Fruit fly (Drosophila melanogaster) whole organism, prepupa: Measurements from ENCODE around the gene Usp8.

Source experiments
- Blimp-1 ChIP-seq: fragments of 200-800 bp; sonication (Bioruptor generic); optimal IDR thresholded peaks from 3 replicates; lab custom pipeline; 2017; ENCODE audit warnings: missing biosample characterization, missing genetic modification characterization, mild to moderate bottlenecking, moderate library complexity, missing genetic modification reagents
- CG10669 ChIP-seq: fragments of 200-800 bp; sonication (Bioruptor generic); optimal IDR thresholded peaks from 3 replicates; lab custom pipeline; 2018; ENCODE audit warnings: missing biosample characterization, mild to moderate bottlenecking, missing genetic modification characterization, moderate library complexity
- CG11294 ChIP-seq: fragments of 200-800 bp; sonication (Bioruptor generic); IDR thresholded peaks from 2 replicates; pipeline ENCODE4 v1.3.6; 2022; ENCODE audit warnings: missing biosample characterization, missing genetic modification characterization
- CG11762 ChIP-seq: fragments of 200-800 bp; sonication (Bioruptor generic); optimal IDR thresholded peaks from 3 replicates; lab custom pipeline; 2016; ENCODE audit warnings: missing biosample characterization, missing genetic modification characterization; ENCODE audit not compliant: insufficient read depth
- CG11902 ChIP-seq: fragments of 200-800 bp; sonication (Bioruptor generic); optimal IDR thresholded peaks from 3 replicates; lab custom pipeline; 2016; ENCODE audit warnings: missing biosample characterization, missing genetic modification characterization
- CG15336 ChIP-seq: fragments of 200-800 bp; sonication (Bioruptor generic); IDR thresholded peaks from 2 replicates; pipeline ENCODE4 v1.3.6; 2022; ENCODE audit warnings: missing biosample characterization, missing genetic modification characterization
- CG16779 ChIP-seq: fragments of 200-800 bp; sonication (Bioruptor generic); optimal IDR thresholded peaks from 3 replicates; lab custom pipeline; 2017; ENCODE audit warnings: missing biosample characterization, mild to moderate bottlenecking, missing genetic modification characterization
- CG31627 ChIP-seq: fragments of 200-800 bp; sonication (Bioruptor generic); optimal IDR thresholded peaks from 3 replicates; lab custom pipeline; 2016; ENCODE audit warnings: missing biosample characterization, missing genetic modification characterization
- CG32006 ChIP-seq: fragments of 200-800 bp; sonication (Bioruptor generic); optimal IDR thresholded peaks from 3 replicates; lab custom pipeline; 2017; ENCODE audit warnings: missing biosample characterization, mild to moderate bottlenecking, missing genetic modification characterization
- CG34406 ChIP-seq: fragments of 200-800 bp; sonication (Bioruptor generic); optimal IDR thresholded peaks from 3 replicates; lab custom pipeline; 2016; ENCODE audit warnings: missing biosample characterization, missing genetic modification characterization
- CG3919 ChIP-seq: fragments of 200-800 bp; sonication (Bioruptor generic); optimal IDR thresholded peaks from 3 replicates; lab custom pipeline; 2016; ENCODE audit warnings: missing biosample characterization, missing genetic modification characterization
- CG4318 ChIP-seq: fragments of 200-800 bp; sonication (Bioruptor generic); optimal IDR thresholded peaks from 3 replicates; lab custom pipeline; 2017; ENCODE audit warnings: missing biosample characterization, mild to moderate bottlenecking, missing genetic modification characterization
- CG6276 ChIP-seq: fragments of 200-800 bp; sonication (Bioruptor generic); optimal IDR thresholded peaks from 2 replicates; lab custom pipeline; 2017; ENCODE audit warnings: missing biosample characterization, mild to moderate bottlenecking, missing genetic modification characterization
- CG6808 ChIP-seq: fragments of 200-800 bp; sonication (Bioruptor generic); optimal IDR thresholded peaks from 3 replicates; lab custom pipeline; 2017; ENCODE audit warnings: missing biosample characterization, missing genetic modification characterization, mild to moderate bottlenecking, moderate library complexity, missing genetic modification reagents
- CG8119 ChIP-seq: fragments of 200-800 bp; sonication (Bioruptor generic); IDR thresholded peaks from 3 replicates; pipeline ENCODE4 v1.3.6; 2022; ENCODE audit warnings: missing biosample characterization, missing genetic modification characterization
- CG8319 ChIP-seq: fragments of 200-800 bp; sonication (Bioruptor generic); optimal IDR thresholded peaks from 3 replicates; lab custom pipeline; 2016; ENCODE audit warnings: missing biosample characterization, missing genetic modification characterization
- CG8632 ChIP-seq: fragments of 200-800 bp; sonication (Bioruptor generic); optimal IDR thresholded peaks from 3 replicates; lab custom pipeline; 2016; ENCODE audit warnings: missing biosample characterization, missing genetic modification characterization
- CG9139 ChIP-seq: fragments of 200-800 bp; sonication (Bioruptor generic); optimal IDR thresholded peaks from 3 replicates; lab custom pipeline; 2017; ENCODE audit warnings: missing biosample characterization, mild to moderate bottlenecking, missing genetic modification characterization
- Eip75B ChIP-seq: fragments of 200-800 bp; sonication (Bioruptor generic); optimal IDR thresholded peaks from 3 replicates; lab custom pipeline; 2016; ENCODE audit warnings: missing biosample characterization, missing genetic modification characterization
- Eip78C ChIP-seq: fragments of 200-800 bp; sonication (Bioruptor generic); peaks from one replicate; lab custom pipeline; 2016; ENCODE audit warnings: missing biosample characterization, missing genetic modification characterization
- Ets21C ChIP-seq: fragments of 200-800 bp; sonication (Bioruptor generic); optimal IDR thresholded peaks from 3 replicates; lab custom pipeline; 2016; ENCODE audit warnings: missing biosample characterization, missing genetic modification characterization
- Gug ChIP-seq: fragments of 200-800 bp; sonication (Bioruptor generic); IDR thresholded peaks from 2 replicates; pipeline ENCODE4 v1.3.6; 2022; ENCODE audit warnings: missing biosample characterization, missing genetic modification characterization
- Hr38 ChIP-seq: sonication (Bioruptor generic); optimal IDR thresholded peaks from 2 replicates; lab custom pipeline; 2016; ENCODE audit warnings: missing biosample characterization, missing genetic modification characterization
- Hr39 ChIP-seq: fragments of 200-800 bp; sonication (Bioruptor generic); optimal IDR thresholded peaks from 2 replicates; lab custom pipeline; 2016; ENCODE audit warnings: missing biosample characterization, missing genetic modification characterization
- Hr4 ChIP-seq: fragments of 200-800 bp; sonication (Bioruptor generic); optimal IDR thresholded peaks from 3 replicates; lab custom pipeline; 2016; ENCODE audit warnings: missing biosample characterization, missing genetic modification characterization
- Met ChIP-seq: fragments of 200-800 bp; sonication (Bioruptor generic); optimal IDR thresholded peaks from 3 replicates; lab custom pipeline; 2016; ENCODE audit warnings: missing biosample characterization, missing genetic modification characterization
- OdsH ChIP-seq: fragments of 200-800 bp; sonication (Bioruptor generic); optimal IDR thresholded peaks from 3 replicates; lab custom pipeline; 2016; ENCODE audit warnings: missing biosample characterization, missing genetic modification characterization
- Smox ChIP-seq: fragments of 200-800 bp; sonication (Bioruptor generic); optimal IDR thresholded peaks from 3 replicates; lab custom pipeline; 2016; ENCODE audit warnings: missing biosample characterization, missing genetic modification characterization
- Sox102F ChIP-seq: fragments of 200-800 bp; sonication (Bioruptor generic); optimal IDR thresholded peaks from 2 replicates; lab custom pipeline; 2016; ENCODE audit warnings: missing biosample characterization, mild to moderate bottlenecking, missing genetic modification characterization
- Sox14 ChIP-seq: fragments of 200-800 bp; sonication (Bioruptor generic); optimal IDR thresholded peaks from 3 replicates; lab custom pipeline; 2016; ENCODE audit warnings: missing biosample characterization, missing genetic modification characterization
- Sox15 ChIP-seq: fragments of 200-800 bp; sonication (Bioruptor generic); optimal IDR thresholded peaks from 3 replicates; lab custom pipeline; 2016; ENCODE audit warnings: missing biosample characterization, missing genetic modification characterization
- achi ChIP-seq: fragments of 200-800 bp; sonication (Bioruptor generic); optimal IDR thresholded peaks from 3 replicates; lab custom pipeline; 2016; ENCODE audit warnings: missing biosample characterization, missing genetic modification characterization
- acj6 ChIP-seq: fragments of 200-800 bp; sonication (Bioruptor generic); optimal IDR thresholded peaks from 3 replicates; lab custom pipeline; 2016; ENCODE audit warnings: missing biosample characterization, missing genetic modification characterization
- cyc ChIP-seq: fragments of 200-800 bp; sonication (Bioruptor generic); optimal IDR thresholded peaks from 3 replicates; lab custom pipeline; 2016; ENCODE audit warnings: missing biosample characterization, missing genetic modification characterization
- esn ChIP-seq: fragments of 200-800 bp; sonication (Bioruptor generic); optimal IDR thresholded peaks from 2 replicates; lab custom pipeline; 2016; ENCODE audit warnings: missing biosample characterization, mild to moderate bottlenecking, missing genetic modification characterization, moderate library complexity
- fd59A ChIP-seq: fragments of 200-800 bp; sonication (Bioruptor generic); optimal IDR thresholded peaks from 2 replicates; lab custom pipeline; 2017; ENCODE audit warnings: missing biosample characterization, mild to moderate bottlenecking, missing genetic modification characterization, missing genetic modification reagents
- fkh ChIP-seq: fragments of 200-800 bp; sonication (Bioruptor generic); optimal IDR thresholded peaks from 3 replicates; lab custom pipeline; 2017; ENCODE audit warnings: missing biosample characterization, mild to moderate bottlenecking, missing genetic modification characterization, moderate library complexity
- lz ChIP-seq: fragments of 200-800 bp; sonication (Bioruptor generic); optimal IDR thresholded peaks from 3 replicates; lab custom pipeline; 2016; ENCODE audit warnings: missing biosample characterization, missing genetic modification characterization
- net ChIP-seq: fragments of 200-800 bp; sonication (Bioruptor generic); optimal IDR thresholded peaks from 3 replicates; lab custom pipeline; 2016; ENCODE audit warnings: missing biosample characterization, missing genetic modification characterization
- pdm3 ChIP-seq: fragments of 200-800 bp; sonication (Bioruptor generic); optimal IDR thresholded peaks from 3 replicates; lab custom pipeline; 2016; ENCODE audit warnings: missing biosample characterization, missing genetic modification characterization
- salr ChIP-seq, 2 experiments: fragments of 200-800 bp; sonication (Bioruptor generic); optimal IDR thresholded peaks; 3 replicates each; lab custom pipeline; 2016 to 2018; ENCODE audit warnings: missing biosample characterization in 2 of 2, missing genetic modification characterization in 2 of 2, mild to moderate bottlenecking in 1 of 2
- spab ChIP-seq: fragments of 200-800 bp; sonication (Bioruptor generic); optimal IDR thresholded peaks from 2 replicates; lab custom pipeline; 2017; ENCODE audit warnings: missing biosample characterization, mild to moderate bottlenecking, missing genetic modification characterization, missing genetic modification reagents
- ss ChIP-seq, 2 experiments: fragments of 200-800 bp; sonication (Bioruptor generic); optimal IDR thresholded peaks; 2 replicates in 1 of 2; 3 replicates in 1 of 2; lab custom pipeline; 2017 to 2018; ENCODE audit warnings: mild to moderate bottlenecking in 2 of 2, missing biosample characterization in 2 of 2, missing genetic modification characterization in 2 of 2, moderate library complexity in 1 of 2
- svp ChIP-seq: fragments of 200-800 bp; sonication (Bioruptor generic); peaks from one replicate; lab custom pipeline; 2016; ENCODE audit warnings: missing biosample characterization, missing genetic modification characterization
- topi ChIP-seq: fragments of 200-800 bp; sonication (Bioruptor generic); optimal IDR thresholded peaks from 3 replicates; lab custom pipeline; 2016; ENCODE audit warnings: missing biosample characterization, missing genetic modification characterization
- vri ChIP-seq: fragments of 200-800 bp; sonication (Bioruptor generic); optimal IDR thresholded peaks from 3 replicates; lab custom pipeline; 2016; ENCODE audit warnings: missing biosample characterization, mild to moderate bottlenecking, missing genetic modification characterization

The Usp8 gene

DNA sequence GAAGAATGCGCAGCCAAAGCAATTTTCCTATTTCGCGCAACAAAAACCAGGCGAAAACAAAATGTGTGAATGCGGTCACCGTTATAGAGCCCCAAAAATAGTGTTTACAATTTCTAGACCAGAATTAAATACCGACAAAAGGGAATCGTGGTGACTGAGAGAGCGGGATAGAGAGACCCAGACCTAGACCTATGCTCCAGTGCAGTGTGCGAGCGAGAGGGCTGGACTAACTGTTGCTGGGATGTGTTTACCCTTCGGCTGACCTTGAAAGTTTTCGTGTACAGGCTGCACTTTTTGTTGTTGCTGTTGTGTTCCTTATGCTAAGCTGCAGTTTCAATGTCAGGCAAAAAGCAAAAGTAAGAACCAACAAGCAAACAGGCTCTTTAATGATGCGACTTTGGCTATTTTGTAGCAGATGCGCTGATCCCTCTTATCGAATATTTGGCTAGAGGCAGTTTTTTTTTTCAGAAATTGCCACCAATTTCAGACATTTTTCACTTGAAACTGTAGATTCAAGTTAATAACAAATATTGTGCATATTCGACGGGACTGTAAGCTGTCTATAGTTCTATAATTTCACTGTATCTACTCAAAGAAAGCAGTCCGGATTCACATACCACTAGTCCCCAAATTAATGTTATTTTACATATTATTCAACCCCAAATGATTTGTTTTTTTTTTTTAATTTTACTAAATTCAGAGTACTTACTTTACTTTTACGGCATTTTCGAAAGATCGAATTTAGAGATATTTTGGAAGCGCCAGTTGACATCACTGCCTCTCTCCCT, 52.7 kb downstream of the Usp8 start:
- peak; percentile 48 for TF ChIP-seq spab (GFP tag; lab: Kevin White, UChicago)
- peak; percentile 34 for TF ChIP-seq CG34406 (GFP tag; lab: Kevin White, UChicago)
- TF ChIP-seq CG32006 (GFP tag; lab: Kevin White, UChicago): peak; percentile 52
- TF ChIP-seq Hr38 (GFP tag; lab: Kevin White, UChicago): no peak
- peak; percentile 1 for TF ChIP-seq CG11902 (GFP tag; lab: Kevin White, UChicago)
- TF ChIP-seq Sox15: peak; percentile 4
- TF ChIP-seq Ets21C (GFP tag; lab: Kevin White, UChicago): no peak
- no peak for TF ChIP-seq CG16779 (tag; lab: Kevin White, UChicago)
- no peak for TF ChIP-seq CG8632
- TF ChIP-seq pdm3 (GFP tag; lab: Kevin White, UChicago): peak; percentile 43
- TF ChIP-seq CG11762: no peak
- TF ChIP-seq Eip75B (GFP tag; lab: Kevin White, UChicago): peak; percentile 56
- TF ChIP-seq CG8319 (GFP tag; lab: Kevin White, UChicago): peak; percentile 5
- peak; percentile 29 to 74 for TF ChIP-seq ss (GFP tag; optimal IDR thresholded peaks at IDR 0.05; lab: Kevin White, UChicago)
- peak; percentile 37 for TF ChIP-seq lz
- peak; percentile 67 for TF ChIP-seq Met (GFP tag; lab: Kevin White, UChicago)
- TF ChIP-seq esn (GFP tag; lab: Kevin White, UChicago): peak; percentile 62
- peak in 1 of 2 experiments; percentile 52 for TF ChIP-seq salr (GFP tag; optimal IDR thresholded peaks at IDR 0.05; lab: Kevin White, UChicago)
- peak; percentile 33 for TF ChIP-seq OdsH (GFP tag; lab: Kevin White, UChicago)
- TF ChIP-seq Eip78C: peak; percentile 87
- TF ChIP-seq CG31627: peak; percentile 58
- peak; percentile 64 for TF ChIP-seq topi (GFP tag; lab: Kevin White, UChicago)
- TF ChIP-seq vri (GFP tag; lab: Kevin White, UChicago): no peak
- peak; percentile 16 for TF ChIP-seq CG4318 (GFP tag; lab: Kevin White, UChicago)
- peak; percentile 13 for TF ChIP-seq CG10669 (GFP tag; lab: Kevin White, UChicago)
- peak; percentile 55 for TF ChIP-seq CG6808 (GFP tag; lab: Kevin White, UChicago)
- TF ChIP-seq Hr4 (GFP tag; lab: Kevin White, UChicago): peak; percentile 28
- no peak for TF ChIP-seq CG11294 (GFP tag; lab: Robert Waterston, UW)
- no peak for TF ChIP-seq CG9139 (GFP tag; lab: Kevin White, UChicago)
- no peak for TF ChIP-seq achi (GFP tag; lab: Kevin White, UChicago)
- peak; percentile 51 for TF ChIP-seq Hr39 (GFP tag; lab: Kevin White, UChicago)
- TF ChIP-seq net (GFP tag; lab: Kevin White, UChicago): peak; percentile 4
- TF ChIP-seq CG6276 (GFP tag; lab: Kevin White, UChicago): peak; percentile 40
- peak; percentile 49 for TF ChIP-seq Smox (GFP tag; lab: Kevin White, UChicago)
- peak; percentile 93 for TF ChIP-seq Blimp-1 (GFP tag; lab: Kevin White, UChicago)
- TF ChIP-seq fkh: peak; percentile 18
- TF ChIP-seq Sox102F (GFP tag; lab: Kevin White, UChicago): peak; percentile 55
- no peak for TF ChIP-seq Gug (GFP tag; lab: Robert Waterston, UW)
- TF ChIP-seq CG3919 (GFP tag; lab: Kevin White, UChicago): peak; percentile 42
- peak; percentile 44; the same call in 1 of the 2 replicates for TF ChIP-seq CG15336 (GFP tag; lab: Robert Waterston, UW)
- TF ChIP-seq cyc (GFP tag; lab: Kevin White, UChicago): peak; percentile 41
- TF ChIP-seq svp (GFP tag; lab: Kevin White, UChicago): peak; percentile 84
- TF ChIP-seq Sox14: peak; percentile 50
- TF ChIP-seq CG8119 (GFP tag; lab: Robert Waterston, UW): no peak
- peak; percentile 19 for TF ChIP-seq fd59A (GFP tag; lab: Kevin White, UChicago)
- peak; percentile 34 for TF ChIP-seq acj6 (GFP tag; lab: Kevin White, UChicago)
- TF ChIP-seq, all 60 proteins: peak for 35
